Worm (Caenorhabditis elegans) whole organism, midembryonic: Measurements from ENCODE around the gene Y55F3AM.21.

Experiments used
- T22C8.4 ChIP-seq: fragments of 200-800 bp; sonication (Bioruptor generic); IDR thresholded peaks from 2 replicates; pipeline ENCODE4 v1.3.6; 2022; ENCODE audit warnings: missing genetic modification characterization, missing compliant biosample characterization
- flt-1 ChIP-seq: fragments of 200-800 bp; sonication (Bioruptor generic); IDR thresholded peaks from 2 replicates; pipeline ENCODE4 v1.3.6; 2022; ENCODE audit warnings: missing genetic modification characterization, missing compliant biosample characterization
- ref-1 ChIP-seq: fragments of 200-800 bp; sonication (Bioruptor generic); conservative IDR thresholded peaks from 2 replicates; pipeline ENCODE4 v1.3.6; 2022; ENCODE audit warnings: missing genetic modification reagents, missing genetic modification characterization, missing compliant biosample characterization
- ztf-23 ChIP-seq: fragments of 200-800 bp; sonication (Bioruptor generic); IDR thresholded peaks from 2 replicates; pipeline ENCODE4 v1.3.6; 2022; ENCODE audit warnings: missing genetic modification reagents, missing genetic modification characterization, missing compliant biosample characterization
- ztf-29 ChIP-seq: fragments of 200-800 bp; sonication (Bioruptor generic); IDR thresholded peaks from 2 replicates; pipeline ENCODE4 v1.3.6; 2022; ENCODE audit warnings: missing genetic modification reagents, missing genetic modification characterization, missing compliant biosample characterization

DNA sequence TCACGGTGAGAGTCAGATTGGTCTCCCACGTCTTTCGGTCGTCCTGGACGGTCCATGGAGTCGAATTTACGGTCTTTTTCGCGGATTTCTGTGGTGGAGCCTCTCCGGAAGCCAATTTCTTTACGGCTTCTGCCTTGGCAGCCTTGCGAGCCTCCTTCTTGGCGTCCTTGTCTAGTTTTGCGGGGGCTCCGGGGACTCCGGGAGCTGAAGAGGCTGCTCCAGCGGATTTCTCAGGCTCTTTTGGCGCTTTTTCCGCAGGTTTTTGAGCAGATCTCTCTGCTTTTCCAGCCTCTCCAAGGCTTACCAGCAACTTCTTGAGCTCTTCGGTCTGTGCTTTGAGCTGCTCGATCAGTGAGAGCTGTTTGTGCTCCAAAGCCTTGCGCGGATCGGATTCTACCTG is 4.2 kb upstream of the Y55F3AM.21 start:
- TF ChIP-seq ztf-29 (GFP tag; lab: Robert Waterston, UW) (no peak), ztf-23 (GFP tag; lab: Robert Waterston, UW) (no peak), T22C8.4 (no peak), flt-1 (GFP tag; lab: Robert Waterston, UW) (no peak), ref-1 (no peak)
